Fruit fly (Drosophila melanogaster): Measurements from ENCODE around the gene CG31549.

Gene CG31549

dm6 chr3R:5647705-5648568, 15.9 kb downstream of the CG31549 start:
- peak; percentile 24 for TF ChIP-seq noc (tag; optimal IDR thresholded peaks at IDR 0.05)

- TF ChIP-seq noc (tag; optimal IDR thresholded peaks at IDR 0.05), result peak; percentile 66
These were observed 16.8 kb downstream of the CG31549 start, which contains the start of the genes MTA1-like and Sec23 for dm6 chr3R:5648569-5649476. Gene MTA1-like, minus strand, starts transcription at chr3R:5648738. Gene Sec23, plus strand, starts transcription at chr3R:5649065.

- no peak for TF ChIP-seq noc (tag; optimal IDR thresholded peaks at IDR 0.05)
These were observed 17.9 kb downstream of the CG31549 start for dm6 chr3R:5649903-5650302.

DNA sequence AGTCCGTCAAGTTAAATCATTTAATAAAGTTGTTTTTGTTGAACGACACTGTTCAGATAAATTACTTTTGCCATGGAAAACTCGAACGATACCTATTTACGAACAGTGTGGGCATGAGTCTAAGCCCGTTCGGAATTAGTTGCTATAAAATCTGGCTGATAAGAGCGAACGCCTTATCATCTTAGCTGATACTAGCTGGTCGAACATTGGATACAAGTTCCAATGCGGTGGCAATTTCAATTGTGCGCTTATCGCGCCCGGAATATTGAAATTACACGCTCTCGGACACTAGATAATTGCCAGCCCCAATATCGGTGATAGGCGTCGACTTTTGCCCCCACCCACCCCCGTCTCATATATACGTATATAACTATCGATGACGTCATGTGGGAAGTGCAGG, 21.9 kb downstream of the CG31549 start:
- no peak for TF ChIP-seq noc (tag; optimal IDR thresholded peaks at IDR 0.05)

dm6 chr3R:5654692-5655181, 22.7 kb downstream of the CG31549 start, which contains the start of the genes elm and MED27:
Gene elm, minus strand, starts transcription at chr3R:5654861.
Gene MED27, plus strand, starts transcription at chr3R:5655139.
- peak; percentile 88 for TF ChIP-seq noc (tag; optimal IDR thresholded peaks at IDR 0.05)

DNA sequence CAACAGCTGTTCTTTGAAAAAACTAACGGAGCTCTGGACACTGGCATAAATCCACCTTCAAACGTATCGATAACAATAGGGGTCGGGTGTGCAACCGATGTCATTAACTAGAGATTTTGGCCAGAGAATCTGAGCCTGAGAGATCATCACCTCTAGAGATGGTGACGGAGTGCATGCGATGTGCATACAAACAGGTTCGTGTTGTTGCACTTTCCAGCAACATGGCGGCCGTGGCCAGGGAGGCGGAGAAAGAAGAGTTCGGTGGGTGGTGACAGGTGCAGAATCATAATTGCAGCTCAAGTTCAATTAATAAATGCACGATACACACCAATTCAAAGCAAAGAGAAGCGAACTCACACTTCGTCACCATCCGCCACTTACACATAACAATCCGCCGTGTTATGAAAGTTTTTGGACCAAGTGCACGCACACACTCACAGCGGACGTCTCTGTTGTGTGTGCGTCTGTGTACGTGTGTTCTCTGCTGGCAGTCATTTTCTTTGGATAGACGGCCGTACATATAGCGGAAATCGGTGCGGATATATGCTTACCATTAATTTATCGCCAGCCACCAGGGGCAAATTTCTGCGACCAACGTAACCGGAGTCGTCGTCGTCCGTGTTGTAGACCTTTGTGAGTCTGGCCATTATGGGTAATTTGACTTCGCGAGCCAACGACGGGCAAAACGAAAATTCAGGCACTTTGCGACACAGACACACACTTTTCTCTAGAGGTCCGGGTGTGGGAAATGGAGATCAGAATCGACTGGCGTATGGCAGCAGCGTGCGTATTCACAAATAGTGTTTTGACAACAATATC, 27.2 kb downstream of the CG31549 start:
- no peak for TF ChIP-seq noc (tag; optimal IDR thresholded peaks at IDR 0.05)

DNA sequence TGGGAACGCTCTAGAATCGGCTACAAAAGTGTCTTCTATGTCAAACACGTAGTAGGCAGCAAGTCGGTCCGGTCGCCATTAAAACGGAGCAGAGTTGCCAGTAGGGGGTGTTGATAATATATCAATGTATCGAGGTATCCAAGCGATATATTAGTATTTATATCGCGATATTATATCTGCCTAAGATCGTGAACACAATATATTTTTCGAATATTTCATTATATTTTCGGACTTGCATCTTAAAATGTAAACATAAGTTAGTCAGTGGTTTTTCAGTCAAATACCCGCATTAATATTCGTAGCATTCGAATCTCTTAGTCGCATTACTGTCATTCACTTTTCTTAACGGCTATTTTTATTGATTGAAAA, 27.8 kb downstream of the CG31549 start, which contains the start of gene CG2182:
Gene CG2182 (minus strand): TSS at position 84 of the 369 bp plus-strand sequence.
- TF ChIP-seq noc (tag; optimal IDR thresholded peaks at IDR 0.05), result no peak

- TF ChIP-seq noc (tag; optimal IDR thresholded peaks at IDR 0.05), result no peak
These were observed 28.4 kb downstream of the CG31549 start, which contains the start of gene Wdr33 for dm6 chr3R:5660198-5660893. Gene Wdr33, plus strand, starts transcription at chr3R:5660635.

- TF ChIP-seq noc (tag; optimal IDR thresholded peaks at IDR 0.05), result peak; percentile 90
These were observed 37.1 kb downstream of the CG31549 start, which contains the start of the genes Xe7 and Atg17 for dm6 chr3R:5668928-5669739. Gene Xe7, minus strand, starts transcription at chr3R:5669334. Gene Atg17, plus strand, starts transcription at chr3R:5669713.

DNA sequence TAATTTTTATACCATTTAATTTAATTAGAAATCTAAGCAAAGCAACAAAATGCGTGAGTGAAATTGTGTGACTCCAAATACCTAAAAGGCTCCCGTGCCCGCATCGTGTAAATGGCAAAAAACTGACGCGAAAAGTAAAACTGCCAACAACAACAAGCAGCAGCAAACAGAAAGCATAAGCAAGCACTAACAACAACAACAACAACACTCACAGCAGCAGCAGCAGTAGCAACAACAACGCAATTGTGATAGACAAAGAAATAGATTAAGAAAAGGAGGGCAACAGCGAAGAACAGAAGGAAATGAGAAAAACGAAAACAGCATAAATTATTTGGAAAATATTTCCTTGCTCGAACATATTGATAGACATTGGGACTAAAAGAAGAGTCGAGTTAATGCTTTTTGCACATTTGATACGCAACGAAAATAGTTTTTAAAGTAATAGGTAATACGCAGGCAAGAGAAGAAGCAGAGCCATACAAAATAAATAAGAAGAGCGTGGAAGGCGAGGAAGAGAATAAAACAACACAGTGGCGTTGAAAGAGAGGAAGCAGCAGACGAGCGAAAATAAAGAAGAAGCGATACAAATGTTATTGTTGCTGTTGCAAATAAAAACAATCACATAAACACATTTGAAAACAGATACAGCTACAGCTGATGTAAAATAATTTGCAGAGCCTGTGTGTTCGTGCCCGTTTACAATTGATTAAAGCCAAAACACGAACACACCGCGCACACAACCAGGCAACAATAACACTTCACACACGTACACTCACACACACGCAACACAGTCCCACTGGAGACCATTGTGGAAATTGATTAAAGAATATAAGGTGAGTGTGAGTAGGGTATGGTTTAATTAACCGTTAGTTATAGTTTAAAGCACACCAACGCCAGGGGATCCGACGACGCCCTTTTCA, 38.0 kb downstream of the CG31549 start:
- peak; percentile 8 for TF ChIP-seq noc (tag; optimal IDR thresholded peaks at IDR 0.05)

- TF ChIP-seq noc (tag; optimal IDR thresholded peaks at IDR 0.05), result no peak
These were observed 38.8 kb downstream of the CG31549 start for dm6 chr3R:5670660-5671264.

dm6 chr3R:5671265-5671663, 39.3 kb downstream of the CG31549 start:
- no peak for TF ChIP-seq noc (tag; optimal IDR thresholded peaks at IDR 0.05)
